Worm (Caenorhabditis elegans) whole organism, midembryonic: Measurements from ENCODE around the gene ZK1236.9.

Experiments
- T22C8.4 ChIP-seq: fragments of 200-800 bp; sonication (Bioruptor generic); IDR thresholded peaks from 2 replicates; pipeline ENCODE4 v1.3.6; 2022; ENCODE audit warnings: missing genetic modification characterization, missing compliant biosample characterization
- cog-1 ChIP-seq: sonication (generic microtip); optimal IDR thresholded peaks from 2 replicates; lab custom pipeline; 2016; ENCODE audit warnings: missing genetic modification characterization, missing compliant biosample characterization
- flt-1 ChIP-seq: fragments of 200-800 bp; sonication (Bioruptor generic); IDR thresholded peaks from 2 replicates; pipeline ENCODE4 v1.3.6; 2022; ENCODE audit warnings: missing genetic modification characterization, missing compliant biosample characterization
- klf-2 ChIP-seq: fragments of 200-800 bp; sonication (Bioruptor generic); conservative IDR thresholded peaks from 2 replicates; pipeline ENCODE4 v1.3.6; 2022; ENCODE audit warnings: missing genetic modification reagents, missing genetic modification characterization, missing compliant biosample characterization
- med-1 ChIP-seq: sonication (generic microtip); optimal IDR thresholded peaks from 2 replicates; lab custom pipeline; 2017; ENCODE audit warnings: missing genetic modification characterization, mild to moderate bottlenecking, missing compliant biosample characterization, antibody characterized with exemption, missing genetic modification reagents; ENCODE audit not compliant: insufficient read depth
- ref-1 ChIP-seq: fragments of 200-800 bp; sonication (Bioruptor generic); conservative IDR thresholded peaks from 2 replicates; pipeline ENCODE4 v1.3.6; 2022; ENCODE audit warnings: missing genetic modification reagents, missing genetic modification characterization, missing compliant biosample characterization
- tab-1 ChIP-seq: fragments of 200-800 bp; sonication (Bioruptor generic); IDR thresholded peaks from 2 replicates; pipeline ENCODE4 v1.3.6; 2022; ENCODE audit warnings: missing genetic modification characterization, missing compliant biosample characterization
- ztf-23 ChIP-seq: fragments of 200-800 bp; sonication (Bioruptor generic); IDR thresholded peaks from 2 replicates; pipeline ENCODE4 v1.3.6; 2022; ENCODE audit warnings: missing genetic modification reagents, missing genetic modification characterization, missing compliant biosample characterization
- ztf-29 ChIP-seq: fragments of 200-800 bp; sonication (Bioruptor generic); IDR thresholded peaks from 2 replicates; pipeline ENCODE4 v1.3.6; 2022; ENCODE audit warnings: missing genetic modification reagents, missing genetic modification characterization, missing compliant biosample characterization

ZK1236.9 gene

ce11 chrIII:8450494-8450893, 15.5 kb upstream of the ZK1236.9 start:
- no peak for TF ChIP-seq med-1
- TF ChIP-seq flt-1 (GFP tag; lab: Robert Waterston, UW): no peak
- TF ChIP-seq klf-2 (GFP tag; lab: Robert Waterston, UW): no peak
- TF ChIP-seq ztf-29 (GFP tag; lab: Robert Waterston, UW): no peak
- no peak for TF ChIP-seq T22C8.4 (GFP tag; lab: Robert Waterston, UW)
- no peak for TF ChIP-seq cog-1 (tag; lab: Kevin White, UChicago)
- no peak for TF ChIP-seq ztf-23 (GFP tag; lab: Robert Waterston, UW)
- no peak for TF ChIP-seq tab-1 (GFP tag; lab: Robert Waterston, UW)
- no peak for TF ChIP-seq ref-1 (GFP tag; lab: Robert Waterston, UW)

- TF ChIP-seq flt-1 (GFP tag; lab: Robert Waterston, UW): no peak
- no peak for TF ChIP-seq tab-1 (GFP tag; lab: Robert Waterston, UW)
- no peak for TF ChIP-seq med-1
- no peak for TF ChIP-seq klf-2 (GFP tag; lab: Robert Waterston, UW)
- no peak for TF ChIP-seq cog-1 (tag; lab: Kevin White, UChicago)
- no peak for TF ChIP-seq ztf-23 (GFP tag; lab: Robert Waterston, UW)
- TF ChIP-seq ref-1 (GFP tag; lab: Robert Waterston, UW): no peak
- TF ChIP-seq ztf-29 (GFP tag; lab: Robert Waterston, UW): no peak
- no peak for TF ChIP-seq T22C8.4 (GFP tag; lab: Robert Waterston, UW)
Measured at ce11 chrIII:8449160-8449807, 14.3 kb upstream of the ZK1236.9 start, which contains the start of gene mrpl-32. Gene mrpl-32 (plus strand): TSS chrIII:8449757.

ce11 chrIII:8446940-8447403, 12.0 kb upstream of the ZK1236.9 start, which contains the start of gene rpn-3:
Gene rpn-3 (plus strand): TSS chrIII:8447353.
- TF ChIP-seq ztf-23 (GFP tag; lab: Robert Waterston, UW): peak; percentile 78
- peak; percentile 79 for TF ChIP-seq flt-1 (GFP tag; lab: Robert Waterston, UW)
- no peak for TF ChIP-seq klf-2 (GFP tag; lab: Robert Waterston, UW)
- TF ChIP-seq cog-1 (tag; lab: Kevin White, UChicago): peak; percentile 90

ce11 chrIII:8446534-8446933, 11.6 kb upstream of the ZK1236.9 start, which contains the start of gene hsp-110:
Gene hsp-110 (minus strand): TSS chrIII:8446909.
- TF ChIP-seq ref-1 (GFP tag; lab: Robert Waterston, UW) (no peak), ztf-29 (GFP tag; lab: Robert Waterston, UW) (no peak), med-1 (no peak), klf-2 (GFP tag; lab: Robert Waterston, UW) (no peak), T22C8.4 (GFP tag; lab: Robert Waterston, UW) (no peak), cog-1 (tag; lab: Kevin White, UChicago) (no peak), ztf-23 (GFP tag; lab: Robert Waterston, UW) (no peak), tab-1 (GFP tag; lab: Robert Waterston, UW) (no peak), flt-1 (GFP tag; lab: Robert Waterston, UW) (no peak)

- TF ChIP-seq tab-1 (GFP tag; lab: Robert Waterston, UW): no peak
- no peak for TF ChIP-seq ztf-23 (GFP tag; lab: Robert Waterston, UW)
- TF ChIP-seq T22C8.4 (GFP tag; lab: Robert Waterston, UW): no peak
- TF ChIP-seq flt-1 (GFP tag; lab: Robert Waterston, UW): no peak
- TF ChIP-seq cog-1 (tag; lab: Kevin White, UChicago): no peak
- TF ChIP-seq ztf-29 (GFP tag; lab: Robert Waterston, UW): no peak
Measured at ce11 chrIII:8446061-8446460, 11.1 kb upstream of the ZK1236.9 start.

ce11 chrIII:8444433-8445090, 9.6 kb upstream of the ZK1236.9 start:
- TF ChIP-seq tab-1 (GFP tag; lab: Robert Waterston, UW): no peak
- no peak for TF ChIP-seq cog-1 (tag; lab: Kevin White, UChicago)
- TF ChIP-seq ref-1 (GFP tag; lab: Robert Waterston, UW): no peak
- TF ChIP-seq T22C8.4 (GFP tag; lab: Robert Waterston, UW): no peak
- no peak for TF ChIP-seq ztf-29 (GFP tag; lab: Robert Waterston, UW)
- no peak for TF ChIP-seq flt-1 (GFP tag; lab: Robert Waterston, UW)
- TF ChIP-seq med-1: no peak

ce11 chrIII:8443557-8444131, 8.7 kb upstream of the ZK1236.9 start, which contains the start of gene ufbp-1:
Gene ufbp-1 (minus strand): TSS chrIII:8443607.
- no peak for TF ChIP-seq ref-1 (GFP tag; lab: Robert Waterston, UW)
- TF ChIP-seq flt-1 (GFP tag; lab: Robert Waterston, UW): 0 out of 2 replicates have a peak, but pooled peaks have one; percentile 23
- TF ChIP-seq T22C8.4 (GFP tag; lab: Robert Waterston, UW): no peak
- TF ChIP-seq cog-1 (tag; lab: Kevin White, UChicago): no peak
- TF ChIP-seq tab-1 (GFP tag; lab: Robert Waterston, UW): no peak
- TF ChIP-seq ztf-29 (GFP tag; lab: Robert Waterston, UW): no peak

ce11 chrIII:8439312-8439711, 4.3 kb upstream of the ZK1236.9 start, which contains the start of gene pqn-96:
Gene pqn-96 (minus strand): TSS chrIII:8439412.
- TF ChIP-seq ztf-29 (GFP tag; lab: Robert Waterston, UW): no peak

- TF ChIP-seq flt-1 (GFP tag; lab: Robert Waterston, UW): no peak
- TF ChIP-seq klf-2 (GFP tag; lab: Robert Waterston, UW): no peak
- TF ChIP-seq ztf-29 (GFP tag; lab: Robert Waterston, UW): no peak
- no peak for TF ChIP-seq ref-1 (GFP tag; lab: Robert Waterston, UW)
- no peak for TF ChIP-seq med-1
- no peak for TF ChIP-seq ztf-23 (GFP tag; lab: Robert Waterston, UW)
- TF ChIP-seq tab-1 (GFP tag; lab: Robert Waterston, UW): no peak
- no peak for TF ChIP-seq cog-1 (tag; lab: Kevin White, UChicago)
- no peak for TF ChIP-seq T22C8.4 (GFP tag; lab: Robert Waterston, UW)
Measured at ce11 chrIII:8437763-8438414, 2.9 kb upstream of the ZK1236.9 start.
